Fruit fly (Drosophila melanogaster): ENCODE results near the gene CG18581.

CG18581 gene

dm6 chr3L:15042470-15042869 is 7.5 kb downstream of the CG18581 start, which contains the start of gene Rpn12R:
TSS of gene Rpn12R (minus strand) at chr3L:15042570.
- TF ChIP-seq CTCF (optimal IDR thresholded peaks at IDR 0.05) (no peak), CG8478 (optimal IDR thresholded peaks at IDR 0.05) (no peak)

dm6 chr3L:15040329-15040886 is 9.6 kb downstream of the CG18581 start:
- TF ChIP-seq CTCF (optimal IDR thresholded peaks at IDR 0.05) (no peak), CG8478 (optimal IDR thresholded peaks at IDR 0.05) (no peak)

- TF ChIP-seq CG8478 (optimal IDR thresholded peaks at IDR 0.05), result no peak
- no peak for TF ChIP-seq CTCF (optimal IDR thresholded peaks at IDR 0.05)
Observed at dm6 chr3L:15039510-15039909, 10.5 kb downstream of the CG18581 start.

- no peak for TF ChIP-seq CTCF (optimal IDR thresholded peaks at IDR 0.05)
- no peak for TF ChIP-seq CG8478 (optimal IDR thresholded peaks at IDR 0.05)
Observed at dm6 chr3L:15035585-15035984, 14.4 kb downstream of the CG18581 start.

- TF ChIP-seq CG8478 (optimal IDR thresholded peaks at IDR 0.05), result no peak
- TF ChIP-seq CTCF (optimal IDR thresholded peaks at IDR 0.05), result no peak
Observed at dm6 chr3L:15034714-15035076, 15.3 kb downstream of the CG18581 start.

dm6 chr3L:15034061-15034713 is 15.8 kb downstream of the CG18581 start:
- TF ChIP-seq CG8478 (optimal IDR thresholded peaks at IDR 0.05) (no peak), CTCF (optimal IDR thresholded peaks at IDR 0.05) (no peak)

dm6 chr3L:15031773-15032172 is 18.2 kb downstream of the CG18581 start:
- TF ChIP-seq CG8478 (optimal IDR thresholded peaks at IDR 0.05) (no peak), CTCF (optimal IDR thresholded peaks at IDR 0.05) (no peak)

dm6 chr3L:15023192-15023591 is 26.8 kb downstream of the CG18581 start, which contains the start of gene CG32148:
TSS of gene CG32148 (plus strand) at chr3L:15023492.
- TF ChIP-seq CTCF (optimal IDR thresholded peaks at IDR 0.05) (no peak), CG8478 (optimal IDR thresholded peaks at IDR 0.05) (no peak)

- TF ChIP-seq CTCF (optimal IDR thresholded peaks at IDR 0.05) (no peak), CG8478 (optimal IDR thresholded peaks at IDR 0.05) (no peak)
Observed at dm6 chr3L:15021008-15021407, 29.0 kb downstream of the CG18581 start.

dm6 chr3L:15013957-15014692 is 35.9 kb downstream of the CG18581 start, which contains the start of gene Reck:
TSS of gene Reck (minus strand) at chr3L:15014062.
- TF ChIP-seq CG8478 (optimal IDR thresholded peaks at IDR 0.05) (no peak), CTCF (optimal IDR thresholded peaks at IDR 0.05) (peak in 1 of 2 experiments; percentile 73)

- TF ChIP-seq CG8478 (optimal IDR thresholded peaks at IDR 0.05) (no peak), CTCF (optimal IDR thresholded peaks at IDR 0.05) (no peak)
Observed at dm6 chr3L:15013296-15013695, 36.7 kb downstream of the CG18581 start.

dm6 chr3L:15011638-15012335 is 38.2 kb downstream of the CG18581 start:
- TF ChIP-seq CG8478 (optimal IDR thresholded peaks at IDR 0.05) (no peak), CTCF (optimal IDR thresholded peaks at IDR 0.05) (no peak)

dm6 chr3L:15011142-15011541 is 38.9 kb downstream of the CG18581 start:
- TF ChIP-seq CTCF (optimal IDR thresholded peaks at IDR 0.05), result peak; percentile 82 to 88
- TF ChIP-seq CG8478 (optimal IDR thresholded peaks at IDR 0.05), result no peak

dm6 chr3L:15010601-15011000 is 39.4 kb downstream of the CG18581 start:
- no peak for TF ChIP-seq CTCF (optimal IDR thresholded peaks at IDR 0.05)

dm6 chr3L:15009681-15010080 is 40.3 kb downstream of the CG18581 start:
- no peak for TF ChIP-seq CG8478 (optimal IDR thresholded peaks at IDR 0.05)
- no peak for TF ChIP-seq CTCF (optimal IDR thresholded peaks at IDR 0.05)
